Worm (Caenorhabditis elegans) whole organism, L4 larva: ENCODE data around the gene B0478.3.
A peak's percentile ranks its signal among the peaks of the same experiment; 100 is the strongest.

ENCODE experiments used
- D1046.2 ChIP-seq: fragments of 200-800 bp; sonication (Bioruptor generic); IDR thresholded peaks from 2 replicates; pipeline ENCODE4 v1.3.6; 2022; ENCODE audit warnings: missing genetic modification characterization, missing compliant biosample characterization
- F37D6.2 ChIP-seq: sonication (generic microtip); optimal IDR thresholded peaks from 2 replicates; lab custom pipeline; 2016; ENCODE audit warnings: mild to moderate bottlenecking, missing genetic modification characterization, missing compliant biosample characterization
- F49E8.2 ChIP-seq: sonication (generic microtip); optimal IDR thresholded peaks from 2 replicates; lab custom pipeline; 2016; ENCODE audit warnings: missing compliant biosample characterization, mild to moderate bottlenecking, missing genetic modification characterization, borderline replicate concordance
- R02D3.7 ChIP-seq: fragments of 150-350 bp; sonication (generic microtip); optimal IDR thresholded peaks from 3 replicates; lab custom pipeline; 2014; ENCODE audit warnings: missing biosample characterization, missing genetic modification characterization
- T20F7.1 ChIP-seq: fragments of 200-800 bp; sonication (Bioruptor generic); optimal IDR thresholded peaks from 2 replicates; lab custom pipeline; 2018; ENCODE audit warnings: mild to moderate bottlenecking, missing genetic modification characterization, missing compliant biosample characterization
- T26A8.4 ChIP-seq: fragments of 200-800 bp; sonication (Bioruptor generic); IDR thresholded peaks from 2 replicates; pipeline ENCODE4 v1.3.6; 2022; ENCODE audit warnings: missing genetic modification characterization, missing compliant biosample characterization
- Y105C5A.15 ChIP-seq: fragments of 200-800 bp; sonication (Bioruptor generic); IDR thresholded peaks from 2 replicates; pipeline ENCODE4 v1.3.6; 2022; ENCODE audit warnings: missing genetic modification characterization, missing compliant biosample characterization
- Y48G9A.11 ChIP-seq: fragments of 200-800 bp; sonication (Bioruptor generic); IDR thresholded peaks from 2 replicates; pipeline ENCODE4 v1.3.6; 2022; ENCODE audit warnings: missing genetic modification reagents, missing genetic modification characterization, missing compliant biosample characterization
- ZK546.5 ChIP-seq, 2 experiments: sonication (generic microtip); optimal IDR thresholded peaks; 2 replicates each; lab custom pipeline; 2017; ENCODE audit warnings: missing biosample characterization in 2 of 2, missing genetic modification characterization in 2 of 2
- attf-4 ChIP-seq: sonication (generic microtip); optimal IDR thresholded peaks from 3 replicates; lab custom pipeline; 2017; ENCODE audit warnings: missing biosample characterization, missing genetic modification characterization
- ceh-20 ChIP-seq: fragments of 200-800 bp; sonication (Bioruptor generic); IDR thresholded peaks from 2 replicates; pipeline ENCODE4 v1.3.6; 2022; ENCODE audit warnings: missing genetic modification reagents, missing genetic modification characterization, missing compliant biosample characterization
- ceh-82 ChIP-seq: sonication (generic microtip); optimal IDR thresholded peaks from 2 replicates; lab custom pipeline; 2017; ENCODE audit warnings: missing biosample characterization, missing genetic modification characterization
- ces-1 ChIP-seq: fragments of 150-350 bp; sonication (generic microtip); optimal IDR thresholded peaks from 4 replicates; lab custom pipeline; 2014; ENCODE audit warnings: missing biosample characterization, missing genetic modification reagents, missing genetic modification characterization
- ctbp-1 ChIP-seq: fragments of 200-800 bp; sonication (Bioruptor generic); IDR thresholded peaks from 2 replicates; pipeline ENCODE4 v1.3.6; 2022; ENCODE audit warnings: missing genetic modification reagents, missing genetic modification characterization, missing compliant biosample characterization
- daf-12 ChIP-seq: fragments of 150-350 bp; optimal IDR thresholded peaks from 2 replicates; lab custom pipeline; 2014; ENCODE audit warnings: missing biosample characterization, missing genetic modification reagents, missing genetic modification characterization
- dmd-6 ChIP-seq: fragments of 200-800 bp; sonication (Bioruptor generic); IDR thresholded peaks from 2 replicates; pipeline ENCODE4 v1.3.6; 2022; ENCODE audit warnings: missing genetic modification reagents, missing genetic modification characterization, missing compliant biosample characterization
- dmd-8 ChIP-seq: fragments of 200-800 bp; sonication (Bioruptor generic); IDR thresholded peaks from 2 replicates; pipeline ENCODE4 v1.3.6; 2022; ENCODE audit warnings: missing genetic modification characterization, missing compliant biosample characterization
- duxl-1 ChIP-seq: sonication (generic microtip); optimal IDR thresholded peaks from 2 replicates; lab custom pipeline; 2016; ENCODE audit warnings: mild to moderate bottlenecking, missing genetic modification characterization, moderate library complexity, missing compliant biosample characterization; ENCODE audit not compliant: poor library complexity
- dve-1 ChIP-seq: sonication (generic microtip); optimal IDR thresholded peaks from 2 replicates; lab custom pipeline; 2017; ENCODE audit warnings: antibody characterized with exemption, mild to moderate bottlenecking, missing genetic modification characterization, missing compliant biosample characterization; ENCODE audit not compliant: insufficient read depth
- egl-27 ChIP-seq: sonication (generic microtip); optimal IDR thresholded peaks from 3 replicates; lab custom pipeline; 2017; ENCODE audit warnings: missing biosample characterization, missing genetic modification reagents, missing genetic modification characterization
- egl-43 ChIP-seq: fragments of 200-800 bp; sonication (Bioruptor generic); IDR thresholded peaks from 2 replicates; pipeline ENCODE4 v1.3.6; 2022; ENCODE audit warnings: missing genetic modification reagents, missing genetic modification characterization, missing compliant biosample characterization
- fkh-10 ChIP-seq: fragments of 150-350 bp; optimal IDR thresholded peaks from 2 replicates; lab custom pipeline; 2014; ENCODE audit warnings: missing biosample characterization, missing genetic modification reagents, missing genetic modification characterization
- fos-1 ChIP-seq: fragments of 150-350 bp; optimal IDR thresholded peaks from 2 replicates; lab custom pipeline; 2014; ENCODE audit warnings: missing biosample characterization, missing genetic modification characterization
- gei-8 ChIP-seq: fragments of 200-800 bp; sonication (Bioruptor generic); optimal IDR thresholded peaks from 2 replicates; lab custom pipeline; 2018; ENCODE audit warnings: mild to moderate bottlenecking, missing genetic modification characterization, missing compliant biosample characterization
- hmg-1.1 ChIP-seq: fragments of 200-800 bp; sonication (Bioruptor generic); IDR thresholded peaks from 2 replicates; pipeline ENCODE4 v1.3.6; 2022; ENCODE audit warnings: missing genetic modification reagents, missing genetic modification characterization, missing compliant biosample characterization
- lim-7 ChIP-seq: fragments of 200-800 bp; sonication (Bioruptor generic); IDR thresholded peaks from 2 replicates; pipeline ENCODE4 v1.3.6; 2022; ENCODE audit warnings: missing genetic modification characterization, missing compliant biosample characterization
- lin-1 ChIP-seq: fragments of 200-800 bp; sonication (Bioruptor generic); IDR thresholded peaks from 2 replicates; pipeline ENCODE4 v1.3.6; 2022; ENCODE audit warnings: missing genetic modification reagents, missing genetic modification characterization, missing compliant biosample characterization
- lin-13 ChIP-seq: fragments of 150-350 bp; optimal IDR thresholded peaks from 2 replicates; lab custom pipeline; 2014; ENCODE audit warnings: missing biosample characterization, missing genetic modification reagents, missing genetic modification characterization
- lin-29 ChIP-seq: fragments of 200-800 bp; sonication (Bioruptor generic); IDR thresholded peaks from 2 replicates; pipeline ENCODE4 v1.3.6; 2022; ENCODE audit warnings: missing genetic modification reagents, missing genetic modification characterization, missing compliant biosample characterization
- lin-38 ChIP-seq: fragments of 200-800 bp; sonication (Bioruptor generic); IDR thresholded peaks from 2 replicates; pipeline ENCODE4 v1.3.6; 2022; ENCODE audit warnings: missing genetic modification reagents, missing genetic modification characterization, missing compliant biosample characterization
- lin-39 ChIP-seq: fragments of 150-350 bp; optimal IDR thresholded peaks from 2 replicates; lab custom pipeline; 2014; ENCODE audit warnings: missing biosample characterization, missing genetic modification reagents, missing genetic modification characterization
- madf-9 ChIP-seq: fragments of 200-800 bp; sonication (Bioruptor generic); conservative IDR thresholded peaks from 2 replicates; pipeline ENCODE4 v1.3.6; 2022; ENCODE audit warnings: missing genetic modification reagents, missing genetic modification characterization, missing compliant biosample characterization
- mdt-29 ChIP-seq: fragments of 200-800 bp; sonication (Bioruptor generic); IDR thresholded peaks from 2 replicates; pipeline ENCODE4 v1.3.6; 2022; ENCODE audit warnings: missing genetic modification reagents, missing genetic modification characterization, missing compliant biosample characterization
- mep-1 ChIP-seq: fragments of 150-350 bp; sonication (generic microtip); optimal IDR thresholded peaks from 3 replicates; lab custom pipeline; 2014; ENCODE audit warnings: missing biosample characterization, missing genetic modification characterization
- mxl-2 ChIP-seq: fragments of 200-800 bp; sonication (Bioruptor generic); conservative IDR thresholded peaks from 2 replicates; pipeline ENCODE4 v1.3.6; 2022; ENCODE audit warnings: missing genetic modification reagents, missing genetic modification characterization, missing compliant biosample characterization
- nhr-111 ChIP-seq: fragments of 200-800 bp; sonication (Bioruptor generic); optimal IDR thresholded peaks from 2 replicates; lab custom pipeline; 2018; ENCODE audit warnings: mild to moderate bottlenecking, missing genetic modification characterization, missing compliant biosample characterization
- nhr-76 ChIP-seq: fragments of 150-350 bp; optimal IDR thresholded peaks from 2 replicates; lab custom pipeline; 2014; ENCODE audit warnings: missing biosample characterization, missing genetic modification characterization
- nhr-77 ChIP-seq: fragments of 150-350 bp; optimal IDR thresholded peaks from 2 replicates; lab custom pipeline; 2014; ENCODE audit warnings: missing biosample characterization, missing genetic modification characterization
- rbr-2 ChIP-seq: sonication (generic microtip); optimal IDR thresholded peaks from 2 replicates; lab custom pipeline; 2016; ENCODE audit warnings: missing genotype, missing genetic modification characterization, missing compliant biosample characterization
- saeg-2 ChIP-seq: fragments of 200-800 bp; sonication (Bioruptor generic); IDR thresholded peaks from 2 replicates; pipeline ENCODE4 v1.3.6; 2022; ENCODE audit warnings: missing genetic modification reagents, missing genetic modification characterization, missing compliant biosample characterization
- set-16 ChIP-seq: fragments of 200-800 bp; sonication (Bioruptor generic); IDR thresholded peaks from 2 replicates; pipeline ENCODE4 v1.3.6; 2022; ENCODE audit warnings: missing genetic modification reagents, missing genetic modification characterization, missing compliant biosample characterization
- skn-1 ChIP-seq: fragments of 150-350 bp; optimal IDR thresholded peaks from 2 replicates; lab custom pipeline; 2014; ENCODE audit warnings: missing biosample characterization, missing genetic modification characterization
- snpc-1.2 ChIP-seq: fragments of 200-800 bp; sonication (Bioruptor generic); IDR thresholded peaks from 2 replicates; pipeline ENCODE4 v1.3.6; 2022; ENCODE audit warnings: missing genetic modification reagents, missing genetic modification characterization, missing compliant biosample characterization
- snpc-4 ChIP-seq: fragments of 150-350 bp; optimal IDR thresholded peaks from 2 replicates; lab custom pipeline; 2014; ENCODE audit warnings: missing biosample characterization, missing genetic modification characterization
- spr-1 ChIP-seq: sonication (generic microtip); optimal IDR thresholded peaks from 2 replicates; lab custom pipeline; 2016; ENCODE audit warnings: mild to moderate bottlenecking, missing genetic modification characterization, missing compliant biosample characterization
- tra-1 ChIP-seq: fragments of 200-800 bp; sonication (Bioruptor generic); IDR thresholded peaks from 2 replicates; pipeline ENCODE4 v1.3.6; 2022; ENCODE audit warnings: missing genetic modification reagents, missing genetic modification characterization, missing compliant biosample characterization
- unc-130 ChIP-seq: sonication (generic microtip); optimal IDR thresholded peaks from 2 replicates; lab custom pipeline; 2016; ENCODE audit warnings: missing genetic modification reagents, missing genetic modification characterization, missing compliant biosample characterization
- unc-39 ChIP-seq: sonication (generic microtip); optimal IDR thresholded peaks from 2 replicates; lab custom pipeline; 2017; ENCODE audit warnings: missing biosample characterization, missing genetic modification characterization
- unc-62 ChIP-seq, 3 experiments: fragments of 150-350 bp in 1 of 3; sonication (generic microtip); optimal IDR thresholded peaks in 2 of 3; peaks in 1 of 3; 1 replicate in 1 of 3; 2 replicates in 2 of 3; lab custom pipeline; 2014 to 2017; ENCODE audit warnings: missing biosample characterization in 3 of 3, missing genetic modification characterization in 3 of 3, missing genetic modification reagents in 3 of 3, missing genotype in 1 of 3
- zag-1 ChIP-seq: fragments of 150-350 bp; optimal IDR thresholded peaks from 2 replicates; lab custom pipeline; 2014; ENCODE audit warnings: missing biosample characterization, missing genetic modification characterization
- zfp-2 ChIP-seq: sonication (generic microtip); optimal IDR thresholded peaks from 2 replicates; lab custom pipeline; 2016; ENCODE audit warnings: mild to moderate bottlenecking, missing genetic modification characterization, missing compliant biosample characterization
- zip-2 ChIP-seq: fragments of 150-350 bp; optimal IDR thresholded peaks from 2 replicates; lab custom pipeline; 2014; ENCODE audit warnings: missing biosample characterization, missing genetic modification characterization

The B0478.3 gene

ce11 chrIV:6919318-6919717, 45.1 kb downstream of the B0478.3 start, which contains the start of gene ruvb-2 (continued):
- TF ChIP-seq madf-9 (GFP tag; lab: Robert Waterston, UW) = no peak
- TF ChIP-seq ces-1 (GFP tag; lab: Kevin White, UChicago) = no peak
- no peak for TF ChIP-seq zip-2 (tag; lab: Kevin White, UChicago)
- no peak for TF ChIP-seq nhr-111 (GFP tag; lab: Kevin White, UChicago)
- peak; percentile 89 for TF ChIP-seq snpc-1.2
- TF ChIP-seq lin-1 (GFP tag; lab: Robert Waterston, UW) = no peak
- TF ChIP-seq duxl-1 (tag; lab: Kevin White, UChicago) = peak; percentile 71
- TF ChIP-seq lin-13 (GFP tag; lab: Kevin White, UChicago) = peak; percentile 65
- peak; percentile 85 for TF ChIP-seq rbr-2
- TF ChIP-seq saeg-2 (GFP tag; lab: Robert Waterston, UW) = no peak
- TF ChIP-seq egl-27 (tag; lab: Kevin White, UChicago) = no peak
- peak; percentile 46 for TF ChIP-seq fkh-10 (GFP tag; lab: Kevin White, UChicago)
- TF ChIP-seq fos-1 (tag; lab: Kevin White, UChicago) = no peak
- TF ChIP-seq ctbp-1 (GFP tag; lab: Robert Waterston, UW) = peak; percentile 57; the same call in 1 of the 2 replicates
- TF ChIP-seq dmd-6 (GFP tag; lab: Robert Waterston, UW) = peak; percentile 70
- TF ChIP-seq daf-12 (tag; lab: Kevin White, UChicago) = no peak
- no peak for TF ChIP-seq mdt-29 (GFP tag; lab: Robert Waterston, UW)
- TF ChIP-seq F49E8.2 (tag; lab: Kevin White, UChicago) = peak; percentile 26
- no peak for TF ChIP-seq snpc-4 (tag; lab: Kevin White, UChicago)
- no peak for TF ChIP-seq gei-8 (GFP tag; lab: Kevin White, UChicago)
- TF ChIP-seq unc-130 (GFP tag; lab: Kevin White, UChicago) = peak; percentile 3
- no peak for TF ChIP-seq attf-4 (tag; lab: Kevin White, UChicago)
- no peak for TF ChIP-seq mxl-2 (GFP tag; lab: Robert Waterston, UW)
- no peak for TF ChIP-seq ceh-20
- TF ChIP-seq unc-62 (GFP tag; optimal IDR thresholded peaks at IDR 0.05 in 1 of 2; lab: Kevin White, UChicago) = peak in 1 of 2 experiments; percentile 91
- no peak for TF ChIP-seq unc-62 (tag; optimal IDR thresholded peaks at IDR 0.05; lab: Kevin White, UChicago)
- no peak for TF ChIP-seq zag-1 (tag; lab: Kevin White, UChicago)
- TF ChIP-seq T26A8.4 (GFP tag; lab: Robert Waterston, UW) = peak; percentile 82
- TF ChIP-seq lim-7 = no peak
- peak; percentile 66 for TF ChIP-seq F37D6.2
- no peak for TF ChIP-seq unc-39 (tag; lab: Kevin White, UChicago)
- peak; percentile 38 for TF ChIP-seq spr-1 (tag; lab: Kevin White, UChicago)
- TF ChIP-seq dmd-8 (GFP tag; lab: Robert Waterston, UW) = no peak
- TF ChIP-seq ceh-82 = no peak
- no peak for TF ChIP-seq lin-39 (tag; lab: Kevin White, UChicago)
- peak; percentile 18; the same call in 1 of the 2 replicates for TF ChIP-seq tra-1
- TF ChIP-seq nhr-77 (tag; lab: Kevin White, UChicago) = peak; percentile 77
- TF ChIP-seq dve-1 (tag; lab: Kevin White, UChicago) = peak; percentile 88
- no peak for TF ChIP-seq Y105C5A.15 (GFP tag; lab: Robert Waterston, UW)
- peak; percentile 84 for TF ChIP-seq lin-38 (GFP tag; lab: Robert Waterston, UW)
- no peak for TF ChIP-seq Y48G9A.11 (GFP tag; lab: Robert Waterston, UW)
- TF ChIP-seq mep-1 = peak; percentile 91
- TF ChIP-seq set-16 (GFP tag; lab: Robert Waterston, UW) = no peak
- TF ChIP-seq T20F7.1 = peak; percentile 83
- no peak for TF ChIP-seq ZK546.5 (tag; optimal IDR thresholded peaks at IDR 0.05; lab: Kevin White, UChicago)
- TF ChIP-seq D1046.2 = no peak
- TF ChIP-seq zfp-2 (tag; lab: Kevin White, UChicago) = peak; percentile 21
- no peak for TF ChIP-seq R02D3.7 (tag; lab: Kevin White, UChicago)
- TF ChIP-seq hmg-1.1 = peak; percentile 61
- no peak for TF ChIP-seq lin-29 (GFP tag; lab: Robert Waterston, UW)
- no peak for TF ChIP-seq skn-1 (tag; lab: Kevin White, UChicago)
- TF ChIP-seq nhr-76 (tag; lab: Kevin White, UChicago) = no peak
- TF ChIP-seq egl-43 = no peak
